Worm (Caenorhabditis elegans): ENCODE measurements around the gene msp-78.

DNA sequence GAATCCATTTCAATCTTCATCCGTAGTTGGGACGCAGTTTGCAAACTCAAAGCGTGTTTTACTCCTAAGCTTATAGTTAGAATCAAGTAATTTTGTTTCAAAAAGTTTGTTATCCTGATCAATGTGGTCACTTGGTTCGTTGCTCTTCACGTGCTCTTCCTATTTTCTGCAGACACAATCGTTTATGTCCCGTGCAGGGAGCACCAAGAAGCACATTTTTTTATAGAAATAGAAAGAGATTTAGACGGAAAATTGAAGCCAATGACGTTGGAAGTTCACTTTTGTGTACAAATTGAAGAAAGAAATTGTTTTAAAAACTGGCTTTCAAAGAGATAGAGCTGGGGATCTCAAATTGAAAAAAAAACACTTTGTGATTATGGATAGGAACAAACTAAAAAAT, 8.1 kb upstream of the msp-78 start:
- TF ChIP-seq ztf-23 (GFP tag; IDR thresholded peaks at IDR 0.05) (no peak), T22C8.4 (GFP tag; IDR thresholded peaks at IDR 0.05) (no peak), klf-2 (GFP tag; conservative IDR thresholded peaks at IDR 0.05) (no peak), ref-1 (GFP tag; conservative IDR thresholded peaks at IDR 0.05) (no peak), ztf-29 (GFP tag; IDR thresholded peaks at IDR 0.05) (no peak)

Measured in whole organism, midembryonic.